Fruit fly (Drosophila melanogaster) whole organism, embryonic: ENCODE data around the gene CG12990.
A peak's percentile ranks its signal among the peaks of the same experiment; 100 is the strongest.

Experiments used
- Ada2b ChIP-seq: fragments of 200-800 bp; sonication (Bioruptor generic); IDR thresholded peaks from 2 replicates; pipeline ENCODE4 v1.3.6; 2022; ENCODE audit warnings: missing biosample characterization, missing genetic modification characterization
- Adf1 ChIP-seq: fragments of 200-800 bp; sonication (Bioruptor generic); IDR thresholded peaks from 2 replicates; pipeline ENCODE4 v1.3.6; 2022; ENCODE audit warnings: missing biosample characterization, missing genetic modification characterization
- Atf3 ChIP-seq: fragments of 200-800 bp; sonication (Bioruptor generic); optimal IDR thresholded peaks from 3 replicates; lab custom pipeline; 2016; ENCODE audit warnings: missing biosample characterization, missing genetic modification characterization
- Atf6 ChIP-seq: fragments of 200-800 bp; sonication (Bioruptor generic); IDR thresholded peaks from 2 replicates; pipeline ENCODE4 v1.3.6; 2022; ENCODE audit warnings: missing biosample characterization, missing genetic modification characterization
- CG11504 ChIP-seq: fragments of 200-800 bp; sonication (Bioruptor generic); optimal IDR thresholded peaks from 3 replicates; lab custom pipeline; 2019; ENCODE audit warnings: missing biosample characterization, mild to moderate bottlenecking, missing genetic modification characterization, moderate library complexity
- CG12391 ChIP-seq: fragments of 200-800 bp; sonication (Bioruptor generic); optimal IDR thresholded peaks from 3 replicates; lab custom pipeline; 2018; ENCODE audit warnings: missing biosample characterization, mild to moderate bottlenecking, missing genetic modification characterization, moderate library complexity
- CG15011 ChIP-seq: fragments of 200-800 bp; sonication (Bioruptor generic); optimal IDR thresholded peaks from 3 replicates; lab custom pipeline; 2018; ENCODE audit warnings: missing biosample characterization, mild to moderate bottlenecking, missing genetic modification characterization
- CG15514 ChIP-seq: fragments of 200-800 bp; sonication (Bioruptor generic); optimal IDR thresholded peaks from 3 replicates; lab custom pipeline; 2017; ENCODE audit warnings: missing biosample characterization, missing genetic modification characterization, mild to moderate bottlenecking, moderate library complexity, missing genetic modification reagents
- CG15601 ChIP-seq: fragments of 200-800 bp; sonication (Bioruptor generic); optimal IDR thresholded peaks from 3 replicates; lab custom pipeline; 2019; ENCODE audit warnings: missing biosample characterization, mild to moderate bottlenecking, missing genetic modification characterization, moderate library complexity
- CG17361 ChIP-seq: fragments of 200-800 bp; sonication (Bioruptor generic); IDR thresholded peaks from 3 replicates; pipeline ENCODE4 v1.3.6; 2022; ENCODE audit warnings: missing biosample characterization, missing genetic modification characterization
- CG31441 ChIP-seq: fragments of 200-800 bp; sonication (Bioruptor generic); IDR thresholded peaks from 2 replicates; pipeline ENCODE4 v1.3.6; 2022; ENCODE audit warnings: missing biosample characterization, missing genetic modification characterization
- CG3163 ChIP-seq: fragments of 200-800 bp; sonication (Bioruptor generic); optimal IDR thresholded peaks from 3 replicates; lab custom pipeline; 2016; ENCODE audit warnings: missing biosample characterization, missing genetic modification characterization
- CG32767 ChIP-seq: fragments of 200-800 bp; sonication (Bioruptor generic); IDR thresholded peaks from 2 replicates; pipeline ENCODE4 v1.3.6; 2022; ENCODE audit warnings: missing biosample characterization, missing genetic modification characterization
- CG8089 ChIP-seq: fragments of 200-800 bp; sonication (Bioruptor generic); optimal IDR thresholded peaks from 3 replicates; lab custom pipeline; 2016; ENCODE audit warnings: missing biosample characterization, missing genetic modification characterization
- CG8290 ChIP-seq, 3 experiments: fragments of 200-800 bp; sonication (Bioruptor generic); optimal IDR thresholded peaks; 2 replicates each; lab custom pipeline; 2016 to 2019; ENCODE audit warnings: missing biosample characterization in 3 of 3, missing genetic modification characterization in 3 of 3, mild to moderate bottlenecking in 2 of 3, moderate library complexity in 1 of 3
- CG8388 ChIP-seq: fragments of 200-800 bp; sonication (Bioruptor generic); optimal IDR thresholded peaks from 2 replicates; lab custom pipeline; 2019; ENCODE audit warnings: missing biosample characterization, mild to moderate bottlenecking, missing genetic modification characterization, moderate library complexity
- CG8924 ChIP-seq: fragments of 200-800 bp; optimal IDR thresholded peaks from 3 replicates; lab custom pipeline; 2019; ENCODE audit warnings: missing biosample characterization, mild to moderate bottlenecking, missing genetic modification characterization, moderate library complexity
- CG9797 ChIP-seq: fragments of 200-800 bp; sonication (Bioruptor generic); optimal IDR thresholded peaks from 3 replicates; lab custom pipeline; 2018; ENCODE audit warnings: missing biosample characterization, mild to moderate bottlenecking, missing genetic modification characterization
- CkIIα-i1 ChIP-seq: fragments of 200-800 bp; sonication (Bioruptor generic); IDR thresholded peaks from 2 replicates; pipeline ENCODE4 v1.3.6; 2022; ENCODE audit warnings: missing biosample characterization, missing genetic modification characterization
- Dll ChIP-seq: fragments of 200-800 bp; sonication (Bioruptor generic); IDR thresholded peaks from 4 replicates; pipeline ENCODE4 v1.3.6; 2022; ENCODE audit warnings: missing biosample characterization, missing genetic modification characterization; ENCODE audit not compliant: partially characterized antibody
- E2f1 ChIP-seq: fragments of 200-800 bp; sonication (Bioruptor generic); IDR thresholded peaks from 2 replicates; pipeline ENCODE4 v1.3.6; 2022; ENCODE audit warnings: missing biosample characterization, missing genetic modification characterization
- E2f2 ChIP-seq: fragments of 200-800 bp; sonication (Bioruptor generic); IDR thresholded peaks from 2 replicates; pipeline ENCODE4 v1.3.6; 2022; ENCODE audit warnings: missing biosample characterization, missing genetic modification characterization
- ERR ChIP-seq: fragments of 200-800 bp; sonication (Bioruptor generic); optimal IDR thresholded peaks from 2 replicates; lab custom pipeline; 2016; ENCODE audit warnings: missing biosample characterization, missing genetic modification characterization
- Eip74EF ChIP-seq, 2 experiments: fragments of 200-800 bp in 1 of 2; fragments of >200 bp in 1 of 2; sonication (Bioruptor generic) in 1 of 2; optimal IDR thresholded peaks; 2 replicates each; lab custom pipeline; 2017 to 2019; ENCODE audit warnings: missing biosample characterization in 2 of 2, missing genetic modification characterization in 2 of 2, mild to moderate bottlenecking in 1 of 2, moderate library complexity in 1 of 2
- Fer3 ChIP-seq: fragments of 200-800 bp; sonication (Bioruptor generic); optimal IDR thresholded peaks from 2 replicates; lab custom pipeline; 2018; ENCODE audit warnings: missing biosample characterization, mild to moderate bottlenecking, missing genetic modification characterization, moderate library complexity
- HHEX ChIP-seq: fragments of 200-800 bp; sonication (Bioruptor generic); optimal IDR thresholded peaks from 3 replicates; lab custom pipeline; 2017; ENCODE audit warnings: missing biosample characterization, mild to moderate bottlenecking, missing genetic modification characterization, missing genetic modification reagents
- Lhr ChIP-seq: fragments of 200-800 bp; sonication (Bioruptor generic); optimal IDR thresholded peaks from 3 replicates; lab custom pipeline; 2017; ENCODE audit warnings: mild to moderate bottlenecking, missing biosample characterization, missing genetic modification reagents, missing genetic modification characterization
- MESR4 ChIP-seq: fragments of 200-800 bp; sonication (Bioruptor generic); optimal IDR thresholded peaks from 2 replicates; lab custom pipeline; 2018; ENCODE audit warnings: missing biosample characterization, mild to moderate bottlenecking, missing genetic modification characterization, moderate library complexity
- Meics ChIP-seq: fragments of 200-800 bp; sonication (Bioruptor generic); optimal IDR thresholded peaks from 2 replicates; lab custom pipeline; 2017; ENCODE audit warnings: missing biosample characterization, mild to moderate bottlenecking, missing genetic modification characterization
- Nf-YC ChIP-seq: fragments of 200-800 bp; optimal IDR thresholded peaks from 3 replicates; lab custom pipeline; 2019; ENCODE audit warnings: missing biosample characterization, mild to moderate bottlenecking, missing genetic modification characterization, moderate library complexity
- YL-1 ChIP-seq: fragments of 200-800 bp; sonication (Bioruptor generic); optimal IDR thresholded peaks from 3 replicates; lab custom pipeline; 2017; ENCODE audit warnings: missing biosample characterization, mild to moderate bottlenecking, missing genetic modification characterization
- al ChIP-seq: fragments of 200-800 bp; sonication (Bioruptor generic); IDR thresholded peaks from 2 replicates; pipeline ENCODE4 v1.3.6; 2022; ENCODE audit warnings: missing biosample characterization, missing genetic modification characterization
- cad ChIP-seq: fragments of >200 bp; optimal IDR thresholded peaks from 2 replicates; lab custom pipeline; 2017; ENCODE audit warnings: missing biosample characterization, missing genetic modification characterization
- cg ChIP-seq: fragments of 200-800 bp; sonication (Bioruptor generic); optimal IDR thresholded peaks from 3 replicates; lab custom pipeline; 2019; ENCODE audit warnings: missing biosample characterization, mild to moderate bottlenecking, missing genetic modification characterization, moderate library complexity
- ci ChIP-seq: fragments of 200-800 bp; sonication (Bioruptor generic); IDR thresholded peaks from 3 replicates; pipeline ENCODE4 v1.3.6; 2022; ENCODE audit warnings: missing biosample characterization, missing genetic modification characterization
- da ChIP-seq: fragments of 200-800 bp; sonication (Bioruptor generic); optimal IDR thresholded peaks from 2 replicates; lab custom pipeline; 2016; ENCODE audit warnings: missing biosample characterization, missing genetic modification characterization
- fru ChIP-seq: fragments of >200 bp; optimal IDR thresholded peaks from 2 replicates; lab custom pipeline; 2017
- gcm ChIP-seq: fragments of 200-800 bp; sonication (Bioruptor generic); optimal IDR thresholded peaks from 2 replicates; lab custom pipeline; 2019; ENCODE audit warnings: missing biosample characterization, mild to moderate bottlenecking, missing genetic modification characterization, moderate library complexity
- jumu ChIP-seq: fragments of 200-800 bp; sonication (Bioruptor generic); optimal IDR thresholded peaks from 3 replicates; lab custom pipeline; 2016; ENCODE audit warnings: missing biosample characterization, missing genetic modification characterization
- knrl ChIP-seq: fragments of 200-800 bp; sonication (Bioruptor generic); IDR thresholded peaks from 3 replicates; pipeline ENCODE4 v1.3.6; 2022; ENCODE audit warnings: missing biosample characterization, missing genetic modification characterization; ENCODE audit not compliant: partially characterized antibody
- pnt ChIP-seq: fragments of 200-800 bp; sonication (Bioruptor generic); optimal IDR thresholded peaks from 3 replicates; lab custom pipeline; 2016; ENCODE audit warnings: missing biosample characterization, missing genetic modification characterization
- prd ChIP-seq, 3 experiments: fragments of >200 bp in 2 of 3; fragments of 200-800 bp in 1 of 3; sonication (Bioruptor generic) in 1 of 3; optimal IDR thresholded peaks in 2 of 3; IDR thresholded peaks in 1 of 3; 2 replicates in 2 of 3; 3 replicates in 1 of 3; pipeline versions ENCODE4 v1.3.6 to Lab custom; 2017 to 2022; ENCODE audit warnings: missing biosample characterization in 1 of 3, missing genetic modification characterization in 1 of 3
- psq ChIP-seq: fragments of 200-800 bp; sonication (Bioruptor generic); optimal IDR thresholded peaks from 2 replicates; lab custom pipeline; 2017; ENCODE audit warnings: missing biosample characterization, missing genetic modification characterization
- row ChIP-seq: fragments of 200-800 bp; sonication (Bioruptor generic); IDR thresholded peaks from 3 replicates; pipeline ENCODE4 v1.3.6; 2022; ENCODE audit warnings: missing biosample characterization, missing genetic modification characterization
- sima ChIP-seq: fragments of 200-800 bp; sonication (Bioruptor generic); optimal IDR thresholded peaks from 2 replicates; lab custom pipeline; 2016; ENCODE audit warnings: missing biosample characterization, missing genetic modification characterization
- slou ChIP-seq: fragments of 200-800 bp; sonication (Bioruptor generic); optimal IDR thresholded peaks from 3 replicates; lab custom pipeline; 2016; ENCODE audit warnings: missing biosample characterization, missing genetic modification characterization
- toy ChIP-seq: fragments of 200-800 bp; sonication (Bioruptor generic); IDR thresholded peaks from 2 replicates; pipeline ENCODE4 v1.3.6; 2022; ENCODE audit warnings: missing biosample characterization, missing genetic modification characterization
- wek ChIP-seq: fragments of 200-800 bp; sonication (Bioruptor generic); optimal IDR thresholded peaks from 3 replicates; lab custom pipeline; 2018; ENCODE audit warnings: missing biosample characterization, mild to moderate bottlenecking, missing genetic modification characterization, moderate library complexity
- zen ChIP-seq: fragments of 200-800 bp; sonication (Bioruptor generic); optimal IDR thresholded peaks from 3 replicates; lab custom pipeline; 2018; ENCODE audit warnings: missing biosample characterization, mild to moderate bottlenecking, missing genetic modification characterization, moderate library complexity

Gene CG12990

DNA sequence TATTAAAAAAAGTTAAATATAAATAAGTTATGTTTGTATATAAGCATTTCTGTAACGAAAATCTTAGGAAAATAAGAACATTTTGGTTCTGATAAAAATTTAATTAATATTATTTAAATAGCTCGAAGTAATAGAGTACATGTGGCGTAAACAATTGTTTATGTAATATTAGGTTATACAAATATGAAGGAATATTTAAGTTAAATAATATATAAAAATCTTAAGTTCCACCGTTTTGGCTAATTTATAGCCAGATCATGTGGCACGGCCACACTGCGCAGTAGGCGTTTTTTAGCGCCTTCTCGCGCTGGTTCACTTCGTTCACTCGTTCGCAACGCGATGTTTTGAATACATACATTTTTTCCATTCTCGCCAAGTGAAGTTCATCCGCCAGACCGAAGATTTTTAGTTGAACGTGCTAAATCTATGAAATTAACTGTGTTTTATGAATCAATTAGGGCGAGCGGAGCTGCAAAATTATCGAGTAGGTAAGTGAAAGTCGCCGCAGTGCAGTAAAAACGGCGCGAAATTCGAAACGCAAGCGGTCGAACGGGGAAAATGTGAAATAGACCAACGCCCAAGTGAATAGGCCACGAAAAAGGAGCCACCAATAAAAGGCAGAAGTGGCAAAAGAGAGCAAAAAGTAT is 14.5 kb downstream of the CG12990 start, which contains the start of gene beta-Spec (continued):
- TF ChIP-seq zen (tag; lab: Kevin White, UChicago) (no peak), sima (GFP tag; lab: Kevin White, UChicago) (no peak), CG12391 (tag; lab: Kevin White, UChicago) (peak; percentile 9), Nf-YC (tag; lab: Kevin White, UChicago) (peak; percentile 22), al (no peak), ci (no peak), da (GFP tag; lab: Kevin White, UChicago) (no peak), cg (no peak), Atf6 (GFP tag; lab: Robert Waterston, UW) (no peak), wek (GFP tag; lab: Kevin White, UChicago) (no peak), CG9797 (peak; percentile 43), CG8089 (no peak), Eip74EF (GFP tag; optimal IDR thresholded peaks at IDR 0.05; lab: Kevin White, UChicago) (no peak), CG3163 (GFP tag; lab: Kevin White, UChicago) (no peak), slou (no peak), CG31441 (GFP tag; lab: Robert Waterston, UW) (peak; percentile 29; the same call in 1 of the 2 replicates), knrl (GFP tag; lab: Robert Waterston, UW) (no peak), HHEX (GFP tag; lab: Kevin White, UChicago) (no peak), Dll (GFP tag; lab: Robert Waterston, UW) (no peak), toy (GFP tag; lab: Robert Waterston, UW) (no peak), Atf3 (GFP tag; lab: Kevin White, UChicago) (no peak), CG8388 (GFP tag; lab: Kevin White, UChicago) (no peak), jumu (GFP tag; lab: Kevin White, UChicago) (no peak), Adf1 (no peak), CG11504 (peak; percentile 39), CG32767 (GFP tag; lab: Robert Waterston, UW) (peak; percentile 79; the same call in 1 of the 2 replicates), Meics (GFP tag; lab: Kevin White, UChicago) (peak; percentile 28), Lhr (no peak), YL-1 (GFP tag; lab: Kevin White, UChicago) (peak; percentile 80), Fer3 (tag; lab: Kevin White, UChicago) (no peak), CkIIα-i1 (GFP tag; lab: Robert Waterston, UW) (no peak), CG15601 (tag; lab: Kevin White, UChicago) (no peak), Ada2b (GFP tag; lab: Robert Waterston, UW) (no peak), gcm (GFP tag; lab: Kevin White, UChicago) (no peak), CG8924 (tag; lab: Kevin White, UChicago) (peak; percentile 34), CG17361 (GFP tag; lab: Robert Waterston, UW) (peak; percentile 62; the same call in 1 of the 3 replicates), prd (optimal IDR thresholded peaks at IDR 0.05; lab: Kevin White, UChicago) (no peak), prd (GFP tag; IDR thresholded peaks at IDR 0.05; lab: Robert Waterston, UW) (0 out of 3 replicates have a peak, but pooled peaks have one; percentile 30), psq (GFP tag; lab: Kevin White, UChicago) (peak; percentile 45), pnt (GFP tag; lab: Kevin White, UChicago) (no peak), fru (lab: Kevin White, UChicago) (no peak), E2f2 (GFP tag; lab: Robert Waterston, UW) (0 out of 2 replicates have a peak, but pooled peaks have one; percentile 18), cad (no peak), CG15514 (GFP tag; lab: Kevin White, UChicago) (peak; percentile 96), row (GFP tag; lab: Robert Waterston, UW) (peak; percentile 71; the same call in 2 of the 3 replicates), MESR4 (GFP tag; lab: Kevin White, UChicago) (peak; percentile 85), E2f1 (GFP tag; lab: Robert Waterston, UW) (no peak), CG8290 (GFP tag; optimal IDR thresholded peaks at IDR 0.05; lab: Kevin White, UChicago) (no peak), CG8290 (tag; optimal IDR thresholded peaks at IDR 0.05; lab: Kevin White, UChicago) (peak in 1 of 2 experiments; percentile 7), ERR (no peak), CG15011 (GFP tag; lab: Kevin White, UChicago) (no peak)
